Fruit fly (Drosophila melanogaster): ENCODE data around the gene mor.

The mor gene

DNA sequence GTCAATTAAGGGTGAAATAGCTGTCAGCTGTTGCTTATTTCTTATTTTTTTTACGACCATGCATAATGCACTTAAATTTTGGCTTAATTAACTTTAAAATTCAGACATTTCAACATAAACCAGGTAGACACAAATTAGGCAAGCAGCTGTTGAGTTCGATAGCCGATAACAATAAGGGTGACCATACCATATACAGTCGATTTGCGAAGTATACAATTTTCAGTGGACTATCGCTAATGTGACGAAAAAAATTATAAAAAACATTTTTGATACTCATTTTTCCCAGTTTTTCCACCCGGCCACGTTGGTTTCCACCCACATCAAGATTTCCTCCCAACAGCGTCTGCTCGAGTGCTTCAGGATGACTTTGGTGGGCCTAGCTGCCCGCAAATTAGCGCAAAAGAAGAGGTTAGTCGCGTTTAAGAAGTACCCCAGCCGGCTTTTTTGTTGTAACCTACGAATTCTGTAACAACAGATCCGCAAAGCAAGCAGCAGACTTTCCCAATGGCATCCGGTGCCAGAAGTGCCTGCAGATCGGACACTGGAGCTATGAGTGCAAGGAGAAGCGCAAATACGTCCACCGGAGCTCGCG lies 8.9 kb downstream of the mor start, which contains the start of the genes CG4287 and CG5516 (continued):
- no peak for TF ChIP-seq sima (GFP tag; optimal IDR thresholded peaks at IDR 0.05)
- peak; percentile 23 for TF ChIP-seq CG30020 (tag; optimal IDR thresholded peaks at IDR 0.05)
- TF ChIP-seq Xrp1 (GFP tag; IDR thresholded peaks at IDR 0.05): 0 out of 2 replicates have a peak, but pooled peaks have one; percentile 19
- no peak for TF ChIP-seq CG6254 (GFP tag; optimal IDR thresholded peaks at IDR 0.05)
- TF ChIP-seq disco-r (GFP tag; optimal IDR thresholded peaks at IDR 0.05): no peak
- TF ChIP-seq Side (GFP tag; optimal IDR thresholded peaks at IDR 0.05): peak; percentile 63
- no peak for TF ChIP-seq ems (GFP tag; optimal IDR thresholded peaks at IDR 0.05)
- no peak for TF ChIP-seq h (optimal IDR thresholded peaks at IDR 0.05)
- peak; percentile 55 for TF ChIP-seq YL-1 (GFP tag; optimal IDR thresholded peaks at IDR 0.05)
- TF ChIP-seq Ets97D (GFP tag; optimal IDR thresholded peaks at IDR 0.05): peak; percentile 1
- no peak for TF ChIP-seq en (GFP tag; optimal IDR thresholded peaks at IDR 0.05)
- TF ChIP-seq CG4617 (GFP tag; optimal IDR thresholded peaks at IDR 0.05; ENCODE audit: borderline replicate concordance): peak; percentile 74
- TF ChIP-seq CG7963 (GFP tag; IDR thresholded peaks at IDR 0.05; ENCODE audit: partially characterized antibody): no peak
- no peak for TF ChIP-seq CG9817 (tag; optimal IDR thresholded peaks at IDR 0.05)
- no peak for TF ChIP-seq Eip74EF (GFP tag; optimal IDR thresholded peaks at IDR 0.05)
- no peak; the same call in 1 of the 2 replicates for TF ChIP-seq amos (GFP tag; IDR thresholded peaks at IDR 0.05; ENCODE audit: partially characterized antibody)
- peak; percentile 38 for TF ChIP-seq CG30403 (GFP tag; optimal IDR thresholded peaks at IDR 0.05)
- TF ChIP-seq HmgZ (tag; optimal IDR thresholded peaks at IDR 0.05): peak; percentile 25
- TF ChIP-seq Doc3 (GFP tag; IDR thresholded peaks at IDR 0.05; ENCODE audit: partially characterized antibody): peak; percentile 57; the same call in 2 of the 3 replicates
- TF ChIP-seq CG2116 (GFP tag; optimal IDR thresholded peaks at IDR 0.05): peak; percentile 92
- peak; percentile 23 for TF ChIP-seq CHES-1-like (GFP tag; optimal IDR thresholded peaks at IDR 0.05)
- no peak for TF ChIP-seq tup (GFP tag; optimal IDR thresholded peaks at IDR 0.05)
- no peak for TF ChIP-seq sens-2 (GFP tag; IDR thresholded peaks at IDR 0.05)
- TF ChIP-seq sens (GFP tag): peak; percentile 64
- TF ChIP-seq HLHmδ (GFP tag; optimal IDR thresholded peaks at IDR 0.05): no peak
- TF ChIP-seq CG14050 (GFP tag; IDR thresholded peaks at IDR 0.05): no peak
- TF ChIP-seq Lpt (GFP tag; optimal IDR thresholded peaks at IDR 0.05): no peak
- no peak for TF ChIP-seq zfh1 (GFP tag; IDR thresholded peaks at IDR 0.05)
- peak; percentile 15; the same call in 1 of the 3 replicates for TF ChIP-seq row (GFP tag; IDR thresholded peaks at IDR 0.05)
- TF ChIP-seq shn (GFP tag; optimal IDR thresholded peaks at IDR 0.05): no peak
- no peak for TF ChIP-seq stc (GFP tag; IDR thresholded peaks at IDR 0.05)
- TF ChIP-seq p53 (GFP tag; optimal IDR thresholded peaks at IDR 0.05): no peak
- peak; percentile 8 for TF ChIP-seq CG7786 (GFP tag; optimal IDR thresholded peaks at IDR 0.05)
- TF ChIP-seq CG17912 (GFP tag; optimal IDR thresholded peaks at IDR 0.05): no peak
- TF ChIP-seq CoRest (tag; optimal IDR thresholded peaks at IDR 0.05): no peak
- no peak for TF ChIP-seq CG17802 (tag; optimal IDR thresholded peaks at IDR 0.05)
- peak; percentile 42 to 86 for TF ChIP-seq crp (GFP tag; optimal IDR thresholded peaks at IDR 0.05)
- TF ChIP-seq CG34376 (GFP tag; optimal IDR thresholded peaks at IDR 0.05): no peak
- no peak for TF ChIP-seq CG10959 (GFP tag; IDR thresholded peaks at IDR 0.05)
- TF ChIP-seq CG7839 (tag; optimal IDR thresholded peaks at IDR 0.05): no peak
- TF ChIP-seq NK7.1 (GFP tag; optimal IDR thresholded peaks at IDR 0.05): no peak
- TF ChIP-seq fu2 (GFP tag; optimal IDR thresholded peaks at IDR 0.05): peak; percentile 24
- TF ChIP-seq gce (GFP tag; IDR thresholded peaks at IDR 0.05): no peak
- TF ChIP-seq wek (GFP tag; optimal IDR thresholded peaks at IDR 0.05): peak; percentile 98
- TF ChIP-seq CG12769 (tag; optimal IDR thresholded peaks at IDR 0.05): no peak
- no peak for TF ChIP-seq hkb (optimal IDR thresholded peaks at IDR 0.05)
- peak; percentile 34; the same call in 1 of the 2 replicates for TF ChIP-seq hkb (GFP tag; IDR thresholded peaks at IDR 0.05)
- no peak for TF ChIP-seq zf30C (GFP tag; optimal IDR thresholded peaks at IDR 0.05)
- TF ChIP-seq CG1024 (GFP tag; IDR thresholded peaks at IDR 0.05): no peak
- TF ChIP-seq eyg (GFP tag; optimal IDR thresholded peaks at IDR 0.05): no peak
- TF ChIP-seq dmrt11E (tag; optimal IDR thresholded peaks at IDR 0.05): no peak

All from whole organism, embryonic.